Worm (Caenorhabditis elegans): ENCODE results near the gene F10G2.2.
"Not testable (repeated sequence)": the region's sequence is repeated elsewhere in the genome, so short reads cannot be mapped to it uniquely, and the experiment has no call there.

Gene F10G2.2

DNA sequence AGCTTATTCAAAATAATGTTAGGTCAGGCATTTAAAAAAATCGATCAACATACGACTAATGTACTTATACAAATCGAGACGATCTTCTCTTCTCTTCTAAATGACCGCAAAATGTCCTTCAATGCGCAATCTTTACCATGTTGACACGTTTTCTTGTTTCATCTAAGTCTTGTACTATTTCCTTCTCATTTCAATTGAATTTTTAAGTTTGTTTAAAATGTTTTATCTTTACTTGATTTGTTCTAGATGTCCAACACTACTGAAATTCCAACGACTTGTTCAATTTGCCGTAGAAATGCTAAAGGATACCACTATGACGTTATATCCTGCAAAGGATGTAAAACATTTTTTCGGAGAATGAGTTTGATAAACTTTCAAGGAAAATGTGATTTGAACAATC is 11.0 kb downstream of the F10G2.2 start, which contains the start of the genes nhr-263 and nhr-148:
nhr-263 (minus strand) TSS at position 101 of the 400 bp plus-strand sequence.
nhr-148 (plus strand) TSS at position 215 of the 400 bp plus-strand sequence.
- TF ChIP-seq unc-62 (GFP tag; optimal IDR thresholded peaks at IDR 0.05) = no peak

DNA sequence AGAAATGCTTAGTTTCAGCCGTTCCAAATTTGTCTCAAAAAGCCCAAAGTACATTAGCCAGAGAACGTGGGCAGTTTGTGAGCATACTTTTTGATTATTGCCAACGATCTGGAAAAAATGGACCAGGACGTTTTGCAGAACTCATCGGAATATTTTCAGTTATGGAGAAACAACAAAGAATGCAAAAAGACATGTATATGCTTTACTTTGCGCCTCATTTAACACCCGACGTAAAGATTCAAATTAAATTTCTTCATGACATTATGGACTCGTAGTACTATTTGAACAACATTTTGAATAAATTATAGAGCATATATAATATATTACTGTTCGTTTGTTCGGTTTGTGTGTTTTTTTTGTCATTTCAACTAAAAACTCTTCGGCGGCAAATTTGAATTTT is 12.6 kb downstream of the F10G2.2 start, which contains the start of gene srh-244:
srh-244 (plus strand) TSS at position 301 of the 400 bp plus-strand sequence.
- TF ChIP-seq unc-62 (GFP tag; optimal IDR thresholded peaks at IDR 0.05) = no peak

DNA sequence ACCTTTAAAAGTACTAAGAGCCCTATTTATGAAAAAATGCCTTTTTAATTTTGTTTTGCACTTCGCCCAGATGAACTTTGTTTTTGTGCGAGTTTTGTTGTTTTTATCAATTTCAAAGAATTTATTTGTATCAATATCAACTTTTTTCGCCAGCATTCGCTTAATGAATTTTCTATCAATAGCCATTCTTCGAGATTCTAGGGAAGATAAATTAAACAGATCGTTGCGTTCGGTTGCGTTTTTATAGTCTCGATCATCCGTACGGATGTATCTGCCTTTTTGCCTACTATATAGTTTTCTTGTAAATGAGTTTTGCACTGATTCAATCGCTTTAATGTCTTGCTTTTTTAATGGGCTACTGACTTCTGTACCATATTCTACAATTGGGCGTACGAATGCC is 14.5 kb downstream of the F10G2.2 start, which contains the start of gene nhr-147:
nhr-147 (plus strand) TSS at position 301 of the 400 bp plus-strand sequence.
- TF ChIP-seq unc-62 (GFP tag; optimal IDR thresholded peaks at IDR 0.05) = not testable (repeated sequence)

DNA sequence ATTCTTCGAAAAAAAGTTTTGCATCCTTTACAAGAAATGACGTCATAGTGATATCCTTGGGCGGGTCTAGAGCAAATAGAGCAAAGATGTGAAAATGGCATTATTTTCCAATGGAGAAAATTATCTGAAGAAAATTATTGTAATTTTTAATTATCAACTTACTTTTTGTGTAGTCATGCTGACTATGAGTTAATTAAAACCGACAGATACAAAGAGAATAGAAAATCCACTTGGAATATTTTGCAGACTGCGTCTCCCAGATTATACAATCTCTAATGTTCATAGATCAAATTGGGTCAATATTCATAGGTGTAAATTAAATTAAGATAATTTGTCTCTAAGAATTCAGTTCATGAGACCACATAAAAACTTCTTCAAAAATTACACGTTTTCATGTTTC is 18.6 kb downstream of the F10G2.2 start, which contains the start of gene nhr-149:
nhr-149 (minus strand) TSS at position 101 of the 400 bp plus-strand sequence.
- no peak for TF ChIP-seq unc-62 (GFP tag; optimal IDR thresholded peaks at IDR 0.05)

DNA sequence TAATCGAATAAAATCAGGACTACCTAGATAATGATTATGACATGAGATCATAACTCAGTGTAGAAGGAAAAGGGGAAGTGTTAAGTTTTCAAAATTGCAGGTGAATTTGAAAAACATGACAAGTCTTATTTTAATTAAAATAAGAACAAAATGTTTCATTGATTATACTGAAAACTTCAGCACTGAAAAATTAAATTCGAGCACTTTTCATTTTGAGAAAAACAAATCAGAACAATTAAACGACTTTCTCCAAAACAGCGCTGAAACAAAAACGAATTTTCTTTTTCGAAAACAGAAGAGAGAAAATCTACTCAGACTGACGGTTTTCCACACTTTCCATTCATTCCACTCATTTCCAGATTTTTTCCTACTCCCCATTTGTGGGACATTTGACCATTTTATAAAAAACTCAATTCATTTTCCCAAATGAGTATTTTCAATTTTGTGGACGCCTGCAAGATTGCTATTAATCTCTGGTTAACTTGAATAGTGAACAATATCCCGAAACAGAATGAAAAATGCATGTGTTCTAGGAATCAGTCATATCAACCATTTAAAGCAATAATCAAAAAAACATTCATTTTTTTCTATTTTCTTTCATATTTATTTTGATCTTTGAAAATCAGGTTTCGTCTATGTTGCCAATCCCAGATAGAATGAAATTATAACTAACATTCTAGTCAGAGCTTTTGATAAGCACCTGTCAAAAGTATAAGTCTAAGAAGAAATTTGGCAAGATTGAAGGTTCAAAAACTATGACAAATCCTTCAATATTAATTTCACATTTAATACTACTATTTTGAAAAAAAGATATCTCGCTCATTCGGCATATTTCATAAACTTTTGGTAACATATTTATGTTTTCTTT is 21.5 kb downstream of the F10G2.2 start, which contains the start of the genes srh-231 and srh-275:
srh-231 (minus strand) TSS at position 51 of the 868 bp plus-strand sequence.
srh-275 (plus strand) TSS at position 818 of the 868 bp plus-strand sequence.
- no peak for TF ChIP-seq unc-62 (GFP tag; optimal IDR thresholded peaks at IDR 0.05)

DNA sequence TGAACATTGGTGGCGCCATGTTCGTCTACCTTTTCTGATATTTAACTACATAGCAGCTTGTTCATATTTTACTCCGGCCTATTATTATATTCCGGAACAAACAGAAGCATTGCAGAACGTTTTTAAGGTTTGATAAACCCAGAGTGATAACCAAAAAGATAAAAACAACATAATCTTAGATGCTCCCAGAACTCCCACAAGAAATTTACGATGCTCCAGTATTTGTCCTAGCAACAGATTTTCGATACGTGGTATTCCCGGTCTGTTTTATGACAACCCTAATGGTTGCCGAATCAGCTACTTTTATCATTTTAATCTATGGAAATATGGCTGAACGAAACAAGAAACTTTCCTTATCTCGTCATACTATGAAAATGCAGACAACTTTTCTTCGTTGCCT is 22.6 kb downstream of the F10G2.2 start:
- no peak for TF ChIP-seq unc-62 (GFP tag; optimal IDR thresholded peaks at IDR 0.05)

DNA sequence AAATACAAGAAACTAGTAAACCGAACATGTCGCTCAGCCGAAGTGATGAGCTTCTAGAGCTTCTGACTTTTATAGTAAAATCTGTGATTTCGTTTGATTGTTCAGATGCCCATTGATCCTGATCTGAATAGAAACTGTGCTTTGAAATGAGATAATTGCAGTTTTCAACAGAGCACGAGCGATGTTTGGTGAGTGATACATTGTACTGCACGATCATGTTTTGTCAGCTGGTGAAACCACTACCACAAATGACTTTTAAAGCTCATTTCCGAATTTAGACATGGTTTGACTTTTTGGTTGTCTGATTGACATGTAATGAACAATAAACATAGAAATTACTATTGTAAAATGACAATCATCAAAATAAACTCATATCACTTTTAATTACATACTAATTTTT is 24.5 kb downstream of the F10G2.2 start, which contains the start of gene tag-293:
tag-293 (minus strand) TSS at position 101 of the 400 bp plus-strand sequence.
- no peak for TF ChIP-seq unc-62 (GFP tag; optimal IDR thresholded peaks at IDR 0.05)

DNA sequence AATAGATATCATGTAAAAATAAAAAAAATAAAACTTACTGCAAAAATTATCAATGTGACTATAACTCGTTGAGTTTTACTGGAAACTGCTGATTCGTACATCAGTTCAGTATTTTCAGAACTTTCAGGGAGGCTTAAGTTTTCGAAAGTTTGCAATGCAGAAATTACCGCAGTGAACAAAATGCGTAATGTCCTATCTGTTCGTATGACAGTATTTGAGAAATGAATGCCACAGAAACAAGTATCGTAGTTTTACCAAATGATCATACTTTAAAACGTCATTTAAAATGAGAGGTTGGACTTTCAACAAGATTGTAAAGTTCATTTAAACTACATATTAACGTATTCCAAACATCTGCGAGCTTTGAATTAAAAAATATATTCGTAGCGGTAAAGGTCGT is 25.7 kb downstream of the F10G2.2 start, which contains the start of gene C03G6.21:
C03G6.21 (minus strand) TSS at position 101 of the 400 bp plus-strand sequence.
- TF ChIP-seq unc-62 (GFP tag; optimal IDR thresholded peaks at IDR 0.05) = no peak

DNA sequence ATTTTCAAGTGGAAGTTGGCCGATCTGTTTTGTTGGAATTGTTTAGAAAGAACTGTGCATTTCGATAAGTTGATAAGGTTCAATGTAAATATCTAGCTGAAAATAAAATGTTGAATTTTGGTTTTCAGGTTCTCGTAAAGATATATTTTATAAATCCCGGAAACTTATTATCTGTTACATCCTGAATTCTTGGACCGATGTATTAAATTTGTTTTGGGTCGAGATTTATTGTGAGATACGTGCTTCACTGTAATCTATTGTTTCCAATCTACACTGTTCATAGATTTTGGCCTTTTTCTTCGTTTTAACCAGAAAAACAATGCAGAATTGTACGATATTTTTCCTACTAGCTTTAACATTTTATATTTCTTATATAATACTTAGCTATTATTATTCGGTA is 26.2 kb downstream of the F10G2.2 start, which contains the start of gene C03G6.6:
C03G6.6 (plus strand) TSS at position 301 of the 400 bp plus-strand sequence.
- no peak for TF ChIP-seq unc-62 (GFP tag; optimal IDR thresholded peaks at IDR 0.05)

DNA sequence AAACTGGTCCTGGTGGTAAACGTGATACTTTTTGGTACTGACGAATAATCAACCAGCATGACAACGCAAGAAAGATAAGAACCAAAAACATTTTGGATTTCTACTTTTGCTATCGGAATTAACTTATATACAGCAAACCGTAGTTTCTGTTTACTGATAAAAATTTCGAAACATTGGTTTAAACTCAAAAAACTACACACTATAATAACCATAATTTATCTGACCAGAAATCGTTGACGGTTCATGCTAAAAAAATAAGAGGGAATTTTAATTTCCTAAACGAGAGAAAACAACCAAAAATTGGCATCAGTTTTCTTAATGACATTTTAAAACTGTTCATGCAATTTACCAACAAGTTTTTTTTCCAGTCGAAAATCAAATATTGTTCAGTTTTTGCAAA is 30.7 kb downstream of the F10G2.2 start, which contains the start of gene cyp-35A1:
cyp-35A1 (minus strand) TSS at position 101 of the 400 bp plus-strand sequence.
- no peak for TF ChIP-seq unc-62 (GFP tag; optimal IDR thresholded peaks at IDR 0.05)

DNA sequence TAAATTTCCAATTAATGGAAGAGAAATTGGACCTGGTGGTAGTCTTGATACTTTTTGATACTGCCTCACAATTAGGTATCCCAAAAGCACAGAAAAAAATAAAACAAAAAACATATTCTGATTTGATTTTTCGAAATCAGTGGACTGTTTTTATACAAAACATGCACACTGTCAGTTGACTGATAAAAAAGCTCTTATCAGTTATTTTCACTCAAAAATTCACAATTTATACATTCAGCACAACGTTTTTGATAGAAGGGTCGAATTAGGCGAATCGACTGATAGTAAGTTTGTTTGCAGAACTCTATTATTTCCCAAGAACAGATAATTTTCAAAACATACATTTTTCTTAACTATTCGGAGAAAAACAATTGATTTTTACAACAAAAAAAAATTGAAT is 33.1 kb downstream of the F10G2.2 start, which contains the start of gene cyp-35A2:
cyp-35A2 (minus strand) TSS at position 124 of the 400 bp plus-strand sequence.
- TF ChIP-seq unc-62 (GFP tag; optimal IDR thresholded peaks at IDR 0.05) = no peak

DNA sequence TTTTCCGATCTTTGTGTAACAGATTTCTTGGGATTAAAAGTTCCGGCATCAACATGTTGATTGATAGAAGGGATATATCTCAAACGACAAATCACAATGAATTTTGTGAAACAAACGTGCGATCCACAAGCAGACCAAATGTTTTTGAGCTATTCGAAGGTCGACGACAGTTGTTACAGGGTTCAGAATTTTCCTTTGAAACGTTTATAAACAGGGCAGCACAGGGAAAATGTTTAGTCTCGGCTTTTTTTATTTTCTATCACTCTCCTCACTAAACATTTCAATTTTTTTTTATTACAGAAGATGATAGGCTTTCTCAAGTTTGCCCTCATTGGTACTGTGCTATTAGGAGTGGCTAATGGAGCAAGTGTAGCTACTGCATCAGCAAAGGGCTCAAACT is 34.0 kb downstream of the F10G2.2 start, which contains the start of gene exc-13:
exc-13 (plus strand) TSS at position 301 of the 400 bp plus-strand sequence.
- no peak for TF ChIP-seq unc-62 (GFP tag; optimal IDR thresholded peaks at IDR 0.05)

DNA sequence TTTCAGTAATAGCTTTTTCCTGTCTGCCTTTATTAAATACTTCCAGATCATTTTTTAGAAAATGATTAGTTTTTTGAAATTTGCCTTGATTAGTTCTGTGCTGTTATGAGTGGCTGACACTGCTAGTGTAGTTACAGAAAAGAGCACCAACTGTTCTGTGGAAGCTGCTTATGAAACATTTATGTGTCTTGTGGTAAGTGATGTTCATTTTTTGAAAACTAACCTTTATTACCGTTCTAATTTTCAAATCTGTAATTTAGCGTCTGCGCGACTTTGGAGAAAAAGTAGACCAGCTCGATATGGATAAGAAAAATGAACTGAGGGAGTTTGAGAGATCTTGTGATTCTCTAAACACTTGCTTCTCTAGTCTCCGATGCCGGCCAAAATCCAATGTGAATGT is 38.6 kb downstream of the F10G2.2 start, which contains the start of gene srj-14:
srj-14 (plus strand) TSS at position 131 of the 400 bp plus-strand sequence.
- TF ChIP-seq unc-62 (GFP tag; optimal IDR thresholded peaks at IDR 0.05) = no peak

DNA sequence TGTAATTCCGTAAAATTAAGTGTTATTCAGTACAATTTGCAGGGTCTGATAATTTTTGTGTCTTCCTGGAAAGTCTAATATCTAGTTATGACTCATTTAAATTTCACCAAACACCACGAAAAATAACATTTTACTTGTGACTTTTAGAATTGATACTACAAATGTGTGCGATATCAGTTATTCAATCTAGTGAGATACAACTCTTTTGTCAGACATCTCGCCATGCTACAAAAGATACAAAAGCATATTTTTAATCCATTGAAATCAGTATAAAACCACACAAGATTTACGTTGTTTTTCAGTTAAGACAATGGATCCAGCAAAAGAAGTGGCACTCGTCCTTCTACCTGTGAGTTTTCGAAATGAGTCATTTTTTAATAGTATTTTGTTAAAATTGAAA is 43.1 kb downstream of the F10G2.2 start, which contains the start of gene srx-56:
srx-56 (plus strand) TSS at position 301 of the 400 bp plus-strand sequence.
- no peak for TF ChIP-seq unc-62 (GFP tag; optimal IDR thresholded peaks at IDR 0.05)

DNA sequence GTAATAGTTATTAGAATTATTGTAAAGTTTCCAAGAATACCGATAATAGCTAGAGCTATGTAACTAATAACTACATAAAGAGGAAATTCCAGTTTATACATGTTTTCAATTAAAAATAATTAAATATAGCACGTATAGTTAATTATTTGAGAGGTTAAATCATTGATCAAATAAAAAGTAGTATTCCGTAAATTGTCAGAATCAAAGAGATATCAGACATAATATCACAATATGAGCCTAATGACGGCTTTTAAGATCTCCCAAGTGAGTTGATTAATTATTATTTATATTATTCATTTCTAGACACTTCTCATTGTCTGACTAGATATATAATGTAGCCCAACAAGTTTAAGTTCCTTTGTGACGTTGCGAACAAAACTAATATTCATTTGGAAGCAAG is 48.4 kb downstream of the F10G2.2 start, which contains the start of gene srsx-24:
srsx-24 (minus strand) TSS at position 101 of the 400 bp plus-strand sequence.
- no peak for TF ChIP-seq unc-62 (GFP tag; optimal IDR thresholded peaks at IDR 0.05)

DNA sequence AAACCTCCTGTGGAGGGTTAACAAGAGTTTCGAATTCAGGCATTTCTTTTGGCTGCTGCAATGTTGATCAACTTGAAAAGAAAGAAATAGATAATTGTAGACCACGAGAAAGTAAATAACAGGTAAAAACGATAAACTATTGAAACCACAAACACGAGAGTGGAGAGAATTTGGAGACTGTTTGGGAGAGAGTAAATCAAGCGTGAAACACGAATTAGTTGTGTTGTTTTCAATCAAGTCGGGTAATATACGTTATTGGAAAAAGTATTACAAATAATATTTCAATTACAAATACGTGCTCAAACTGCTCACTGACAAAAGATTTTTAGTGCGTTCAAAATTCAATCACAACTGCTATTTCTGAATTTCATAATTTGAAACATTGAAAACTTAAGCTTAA is 50.0 kb downstream of the F10G2.2 start, which contains the start of gene C03G6.17:
C03G6.17 (minus strand) TSS at position 101 of the 400 bp plus-strand sequence.
- no peak for TF ChIP-seq unc-62 (GFP tag; optimal IDR thresholded peaks at IDR 0.05)

All from whole organism, dauer.